Fruit fly (Drosophila melanogaster): ENCODE data around the gene S-Lap1.

S-Lap1 gene

DNA sequence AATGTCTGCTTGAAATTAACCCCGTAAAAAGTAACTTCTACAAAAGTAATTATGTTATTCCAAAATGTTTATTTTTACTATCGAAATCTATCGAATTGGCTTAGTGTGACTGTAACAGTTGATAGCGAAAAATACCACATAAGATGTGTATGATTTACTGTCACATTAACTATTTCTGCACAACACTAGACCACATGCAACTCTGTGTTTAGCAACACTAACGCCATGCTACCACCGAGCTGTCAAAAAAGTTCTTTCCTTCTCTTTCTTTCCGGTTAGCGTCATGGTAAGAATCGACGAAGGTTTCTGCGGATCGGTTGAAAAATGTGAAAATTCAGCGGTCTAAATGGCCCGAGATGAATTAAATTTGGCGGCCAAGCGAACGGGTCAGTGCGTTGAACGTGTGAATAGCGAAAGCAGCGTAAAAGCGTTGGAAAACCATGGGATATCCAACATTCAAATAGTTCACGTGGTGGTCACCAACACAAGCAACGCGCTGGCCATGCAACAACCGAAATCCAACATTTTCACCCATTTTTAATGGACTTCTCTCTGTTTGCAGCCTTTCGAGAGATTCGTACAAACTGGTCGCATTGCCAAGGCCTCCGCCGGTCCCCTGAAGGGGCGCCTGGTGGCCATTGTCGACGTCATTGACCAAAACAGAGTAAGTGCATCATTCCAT lies 16.1 kb upstream of the S-Lap1 start, which contains the start of the genes Nelf-E and RpL14 (continued):
- TF ChIP-seq CG14667 (GFP tag; IDR thresholded peaks at IDR 0.05) (peak; percentile 81), pum (GFP tag; optimal IDR thresholded peaks at IDR 0.05) (peak; percentile 92), HmgD (GFP tag; optimal IDR thresholded peaks at IDR 0.05) (peak; percentile 94), CG15601 (tag; optimal IDR thresholded peaks at IDR 0.05) (peak; percentile 93), CG34376 (GFP tag; optimal IDR thresholded peaks at IDR 0.05) (peak; percentile 98), CG8359 (GFP tag; optimal IDR thresholded peaks at IDR 0.05; ENCODE audit: borderline replicate concordance) (peak; percentile 87), CG6791 (GFP tag; IDR thresholded peaks at IDR 0.05; ENCODE audit: partially characterized antibody) (no peak), CG3838 (GFP tag; optimal IDR thresholded peaks at IDR 0.05) (peak; percentile 86), fu2 (GFP tag; optimal IDR thresholded peaks at IDR 0.05) (peak; percentile 95), NC2β (GFP tag; optimal IDR thresholded peaks at IDR 0.05) (peak; percentile 100), zen (tag; optimal IDR thresholded peaks at IDR 0.05) (peak; percentile 94), z (GFP tag; IDR thresholded peaks at IDR 0.05) (peak; percentile 68; the same call in 2 of the 3 replicates), nom (GFP tag; optimal IDR thresholded peaks at IDR 0.05) (peak; percentile 93), CG13287 (GFP tag; IDR thresholded peaks at IDR 0.05; ENCODE audit: partially characterized antibody) (peak; percentile 66; the same call in 1 of the 2 replicates), abd-A (tag; optimal IDR thresholded peaks at IDR 0.05) (no peak), chn (GFP tag; optimal IDR thresholded peaks at IDR 0.05) (peak; percentile 91), org-1 (GFP tag; optimal IDR thresholded peaks at IDR 0.05) (peak; percentile 96), Hmx (GFP tag; optimal IDR thresholded peaks at IDR 0.05) (no peak), her (GFP tag; optimal IDR thresholded peaks at IDR 0.05) (peak; percentile 96), CG8924 (tag; optimal IDR thresholded peaks at IDR 0.05) (peak; percentile 91), sim (GFP tag; IDR thresholded peaks at IDR 0.05) (peak; percentile 86), bbx (GFP tag; IDR thresholded peaks at IDR 0.05; ENCODE audit: partially characterized antibody) (peak; percentile 61), D19A (tag; optimal IDR thresholded peaks at IDR 0.05) (peak; percentile 72), CG7928 (GFP tag; optimal IDR thresholded peaks at IDR 0.05) (peak; percentile 76), unpg (GFP tag; optimal IDR thresholded peaks at IDR 0.05) (peak; percentile 93), tll (GFP tag; optimal IDR thresholded peaks at IDR 0.05) (peak in 1 of 2 experiments; percentile 64), Poxn (GFP tag; IDR thresholded peaks at IDR 0.05) (peak; percentile 73), psq (GFP tag; optimal IDR thresholded peaks at IDR 0.05) (peak; percentile 81), unc-4 (GFP tag; IDR thresholded peaks at IDR 0.05; ENCODE audit: partially characterized antibody) (peak; percentile 62), hb (GFP tag; IDR thresholded peaks at IDR 0.05; ENCODE audit: partially characterized antibody) (no peak), gro (GFP tag; optimal IDR thresholded peaks at IDR 0.05) (peak; percentile 97), CG18619 (GFP tag; optimal IDR thresholded peaks at IDR 0.05) (peak; percentile 96), CG10959 (GFP tag; IDR thresholded peaks at IDR 0.05) (peak; percentile 85), Dbx (GFP tag; IDR thresholded peaks at IDR 0.05) (peak; percentile 96), CG4707 (GFP tag; optimal IDR thresholded peaks at IDR 0.05) (peak; percentile 95), CG31441 (GFP tag; IDR thresholded peaks at IDR 0.05) (peak; percentile 94), maf-S (GFP tag; optimal IDR thresholded peaks at IDR 0.05) (peak; percentile 94), CG17568 (GFP tag; optimal IDR thresholded peaks at IDR 0.05) (no peak), fd3F (GFP tag; optimal IDR thresholded peaks at IDR 0.05) (peak; percentile 91), esg (GFP tag; conservative IDR thresholded peaks at IDR 0.05) (peak; percentile 65), CG18764 (GFP tag; optimal IDR thresholded peaks at IDR 0.05) (peak; percentile 94), Dref (GFP tag; IDR thresholded peaks at IDR 0.05) (peak; percentile 78), Rx (GFP tag; IDR thresholded peaks at IDR 0.05) (peak; percentile 92), CG15696 (tag; optimal IDR thresholded peaks at IDR 0.05) (peak; percentile 69), CG14441 (GFP tag; IDR thresholded peaks at IDR 0.05) (peak; percentile 87), CG2889 (GFP tag; IDR thresholded peaks at IDR 0.05) (peak; percentile 81), eve (GFP tag; optimal IDR thresholded peaks at IDR 0.05) (no peak), Aef1 (GFP tag; IDR thresholded peaks at IDR 0.05) (peak; percentile 86), jigr1 (GFP tag; IDR thresholded peaks at IDR 0.05) (no peak)

Measured in whole organism, embryonic.